Worm (Caenorhabditis elegans): ENCODE data around the gene sfxn-1.5.

Gene sfxn-1.5

ce11 chrX:11661625-11662024 is at the start of gene sfxn-1.5:
sfxn-1.5 (minus strand) TSS chrX:11661660.
- TF ChIP-seq B0310.2 (tag; optimal IDR thresholded peaks at IDR 0.05) (no peak), ceh-36 (tag; optimal IDR thresholded peaks at IDR 0.05) (no peak), tbx-37 (GFP tag; conservative IDR thresholded peaks at IDR 0.05) (no peak), hnd-1 (tag; optimal IDR thresholded peaks at IDR 0.05) (no peak), pes-1 (GFP tag; IDR thresholded peaks at IDR 0.05) (no peak), ama-1 (optimal IDR thresholded peaks at IDR 0.05) (no peak), F13C5.2 (tag; optimal IDR thresholded peaks at IDR 0.05) (no peak), ceh-13 (GFP tag; optimal IDR thresholded peaks at IDR 0.05) (no peak), aly-1 (tag; optimal IDR thresholded peaks at IDR 0.05) (no peak), tra-4 (tag; optimal IDR thresholded peaks at IDR 0.05) (no peak), sea-1 (GFP tag; conservative IDR thresholded peaks at IDR 0.05) (no peak)

ce11 chrX:11710229-11710628 is 48.8 kb upstream of the sfxn-1.5 start, which contains the start of gene C44C10.11:
C44C10.11 (minus strand) TSS chrX:11710343.
- TF ChIP-seq tbx-11 (GFP tag; IDR thresholded peaks at IDR 0.05) (no peak), ets-7 (tag; optimal IDR thresholded peaks at IDR 0.05) (no peak), B0310.2 (tag; optimal IDR thresholded peaks at IDR 0.05) (no peak), hnd-1 (tag; optimal IDR thresholded peaks at IDR 0.05) (no peak), ceh-13 (GFP tag; optimal IDR thresholded peaks at IDR 0.05) (no peak), hmg-4 (GFP tag; optimal IDR thresholded peaks at IDR 0.05) (no peak), tbx-37 (GFP tag; conservative IDR thresholded peaks at IDR 0.05) (no peak), flt-1 (GFP tag; IDR thresholded peaks at IDR 0.05) (no peak), tra-4 (tag; optimal IDR thresholded peaks at IDR 0.05) (no peak), ceh-36 (tag; optimal IDR thresholded peaks at IDR 0.05) (no peak), ama-1 (optimal IDR thresholded peaks at IDR 0.05) (no peak), sea-1 (GFP tag; conservative IDR thresholded peaks at IDR 0.05) (no peak), scrt-1 (GFP tag; IDR thresholded peaks at IDR 0.05) (no peak), pes-1 (GFP tag; IDR thresholded peaks at IDR 0.05) (no peak), F13C5.2 (tag; optimal IDR thresholded peaks at IDR 0.05) (no peak), hmbx-1 (tag; optimal IDR thresholded peaks at IDR 0.05) (no peak)

DNA sequence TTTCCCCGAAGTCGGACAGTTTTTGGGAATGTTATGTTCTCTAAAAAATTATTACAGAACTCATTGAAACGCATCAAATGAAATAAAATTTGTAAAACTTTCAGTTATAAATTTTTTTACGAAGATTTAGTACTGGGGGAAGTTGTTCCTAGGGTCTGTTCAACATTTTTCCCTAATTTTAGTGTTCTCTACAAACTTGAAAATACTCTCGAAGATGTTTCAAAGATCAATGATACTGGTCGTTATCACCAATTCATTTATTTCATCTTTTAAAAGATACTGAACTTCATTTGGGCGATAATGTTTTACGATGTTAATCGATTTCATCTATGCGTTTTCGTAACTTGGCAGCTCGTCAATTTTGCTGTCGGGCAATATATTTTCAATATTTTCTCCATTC is 40.8 kb upstream of the sfxn-1.5 start, which contains the start of gene C44C10.3:
Gene C44C10.3 (plus strand): TSS at position 301 of the 400 bp plus-strand sequence.
- TF ChIP-seq flt-1 (GFP tag; IDR thresholded peaks at IDR 0.05) (no peak), hmbx-1 (tag; optimal IDR thresholded peaks at IDR 0.05) (no peak), hmg-4 (GFP tag; optimal IDR thresholded peaks at IDR 0.05) (no peak), tbx-37 (GFP tag; conservative IDR thresholded peaks at IDR 0.05) (no peak), aly-1 (tag; optimal IDR thresholded peaks at IDR 0.05) (no peak), ets-7 (tag; optimal IDR thresholded peaks at IDR 0.05) (no peak), hnd-1 (tag; optimal IDR thresholded peaks at IDR 0.05) (no peak), ceh-13 (GFP tag; optimal IDR thresholded peaks at IDR 0.05) (no peak), tbx-11 (GFP tag; IDR thresholded peaks at IDR 0.05) (no peak), tra-4 (tag; optimal IDR thresholded peaks at IDR 0.05) (no peak), ceh-36 (tag; optimal IDR thresholded peaks at IDR 0.05) (no peak), B0310.2 (tag; optimal IDR thresholded peaks at IDR 0.05) (no peak), ama-1 (optimal IDR thresholded peaks at IDR 0.05) (no peak), pes-1 (GFP tag; IDR thresholded peaks at IDR 0.05) (no peak), F13C5.2 (tag; optimal IDR thresholded peaks at IDR 0.05) (no peak), sea-1 (GFP tag; conservative IDR thresholded peaks at IDR 0.05) (no peak), scrt-1 (GFP tag; IDR thresholded peaks at IDR 0.05) (no peak)

ce11 chrX:11700263-11700662 is 38.8 kb upstream of the sfxn-1.5 start, which contains the start of gene C44C10.15:
C44C10.15 (minus strand) TSS chrX:11700363.
- TF ChIP-seq sea-1 (GFP tag; conservative IDR thresholded peaks at IDR 0.05) (no peak), tra-4 (tag; optimal IDR thresholded peaks at IDR 0.05) (no peak), F13C5.2 (tag; optimal IDR thresholded peaks at IDR 0.05) (no peak)

DNA sequence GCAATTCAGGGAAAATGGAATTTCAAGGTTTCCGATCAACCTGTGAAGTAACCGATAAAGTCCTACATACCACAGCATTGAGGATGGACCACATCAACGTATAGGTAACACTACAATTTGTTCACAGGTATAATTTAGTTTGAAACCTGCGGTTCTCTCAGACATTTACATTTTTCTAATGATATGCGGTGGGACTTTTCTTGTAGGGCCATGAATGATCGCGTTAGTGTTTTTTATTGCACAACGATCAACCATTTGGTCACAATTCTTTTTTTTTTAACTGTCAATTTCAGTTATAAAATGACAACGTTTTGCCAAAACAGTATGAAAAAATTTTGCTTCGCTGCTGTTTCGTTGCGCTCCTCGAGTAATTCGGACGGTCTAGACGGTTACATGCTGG is 35.2 kb upstream of the sfxn-1.5 start, which contains the start of gene C44C10.12:
Gene C44C10.12 (plus strand): TSS at position 301 of the 400 bp plus-strand sequence.
- no peak for TF ChIP-seq tbx-37 (GFP tag; conservative IDR thresholded peaks at IDR 0.05)
- TF ChIP-seq hnd-1 (tag; optimal IDR thresholded peaks at IDR 0.05): no peak
- no peak for TF ChIP-seq F13C5.2 (tag; optimal IDR thresholded peaks at IDR 0.05)
- TF ChIP-seq B0310.2 (tag; optimal IDR thresholded peaks at IDR 0.05): no peak
- no peak for TF ChIP-seq ets-7 (tag; optimal IDR thresholded peaks at IDR 0.05)
- no peak for TF ChIP-seq hmg-4 (GFP tag; optimal IDR thresholded peaks at IDR 0.05)
- no peak for TF ChIP-seq pes-1 (GFP tag; IDR thresholded peaks at IDR 0.05)
- no peak for TF ChIP-seq aly-1 (tag; optimal IDR thresholded peaks at IDR 0.05)
- no peak for TF ChIP-seq scrt-1 (GFP tag; IDR thresholded peaks at IDR 0.05)
- TF ChIP-seq hmbx-1 (tag; optimal IDR thresholded peaks at IDR 0.05): no peak
- TF ChIP-seq tbx-11 (GFP tag; IDR thresholded peaks at IDR 0.05): no peak

ce11 chrX:11693092-11693491 is 31.6 kb upstream of the sfxn-1.5 start, which contains the start of gene smcl-1:
smcl-1 (plus strand) TSS chrX:11693464.
- no peak for TF ChIP-seq tra-4 (tag; optimal IDR thresholded peaks at IDR 0.05)
- TF ChIP-seq tbx-37 (GFP tag; conservative IDR thresholded peaks at IDR 0.05): 0 out of 2 replicates have a peak, but pooled peaks have one; percentile 41

ce11 chrX:11690014-11690591 is 28.6 kb upstream of the sfxn-1.5 start, which contains the start of the genes C44C10.10 and C44C10.5:
C44C10.10 (plus strand) TSS chrX:11690314.
C44C10.5 (plus strand) TSS chrX:11690541.
- no peak for TF ChIP-seq ceh-36 (tag; optimal IDR thresholded peaks at IDR 0.05)
- TF ChIP-seq pes-1 (GFP tag; IDR thresholded peaks at IDR 0.05): no peak
- no peak for TF ChIP-seq hmg-4 (GFP tag; optimal IDR thresholded peaks at IDR 0.05)
- TF ChIP-seq hmbx-1 (tag; optimal IDR thresholded peaks at IDR 0.05): no peak
- no peak for TF ChIP-seq aly-1 (tag; optimal IDR thresholded peaks at IDR 0.05)
- TF ChIP-seq hnd-1 (tag; optimal IDR thresholded peaks at IDR 0.05): no peak
- TF ChIP-seq sea-1 (GFP tag; conservative IDR thresholded peaks at IDR 0.05): no peak
- TF ChIP-seq scrt-1 (GFP tag; IDR thresholded peaks at IDR 0.05): no peak
- no peak for TF ChIP-seq tbx-11 (GFP tag; IDR thresholded peaks at IDR 0.05)

All from whole organism, early embryonic.